Fruit fly (Drosophila melanogaster): ENCODE results near the gene CG16749.

DNA sequence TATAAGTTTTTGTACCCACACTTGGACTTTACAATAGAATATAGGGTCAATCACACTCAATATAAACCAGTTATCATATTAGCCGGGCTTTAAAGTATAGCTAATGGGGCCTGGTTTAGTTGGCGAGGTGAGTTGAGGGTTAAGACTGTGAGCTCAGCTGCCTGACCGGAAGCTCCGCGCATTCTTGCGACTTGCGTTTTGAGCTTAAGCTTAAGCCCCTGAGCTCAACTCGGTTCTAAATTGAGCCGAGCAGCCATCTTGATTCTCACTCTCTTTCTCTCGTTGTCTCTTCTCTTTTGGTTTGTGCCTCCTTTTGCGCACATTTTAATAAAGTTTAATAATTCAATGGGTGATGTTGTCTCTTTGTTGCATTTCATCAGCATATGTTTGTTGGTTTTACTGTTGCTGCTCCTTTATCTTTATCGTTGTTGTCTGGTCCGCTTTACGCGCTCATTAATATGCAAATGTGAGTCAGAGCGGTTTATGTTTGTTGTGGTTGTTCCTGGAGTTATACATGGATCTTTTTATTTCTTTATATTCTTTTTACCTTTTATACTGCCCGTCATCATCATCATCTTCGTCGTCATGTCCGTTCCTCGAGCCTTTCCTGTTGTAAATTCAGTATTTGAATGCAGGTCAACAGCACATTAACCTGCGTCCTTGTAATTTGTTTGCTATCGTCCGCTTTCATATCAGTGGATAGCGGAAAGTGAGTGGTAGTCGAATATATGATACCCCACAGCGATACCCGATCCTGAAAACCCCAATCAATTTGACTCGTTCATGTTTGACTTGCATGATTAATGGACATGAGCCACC, 19.1 kb upstream of the CG16749 start:
- no peak for TF ChIP-seq bab1 (GFP tag; optimal IDR thresholded peaks at IDR 0.05)
- TF ChIP-seq tj (GFP tag; optimal IDR thresholded peaks at IDR 0.05), result no peak
- TF ChIP-seq CG1620 (GFP tag; optimal IDR thresholded peaks at IDR 0.05), result no peak
- TF ChIP-seq CG11617 (GFP tag; optimal IDR thresholded peaks at IDR 0.05), result no peak
- no peak for TF ChIP-seq CG5204 (GFP tag; optimal IDR thresholded peaks at IDR 0.05)
- no peak for TF ChIP-seq CG12768 (GFP tag; optimal IDR thresholded peaks at IDR 0.05)
- TF ChIP-seq toe (GFP tag; optimal IDR thresholded peaks at IDR 0.05), result no peak
- TF ChIP-seq ovo (GFP tag; optimal IDR thresholded peaks at IDR 0.05), result no peak
- no peak for TF ChIP-seq CG7101 (tag; optimal IDR thresholded peaks at IDR 0.05)
- TF ChIP-seq cic (GFP tag; optimal IDR thresholded peaks at IDR 0.05), result no peak
- TF ChIP-seq kay (GFP tag; ENCODE audit: borderline replicate concordance), result no peak
